Fruit fly (Drosophila melanogaster) S2 (cell line): ENCODE measurements around the gene CG32163.

Experiments used
- CG8478 ChIP-seq: fragments of >200 bp; optimal IDR thresholded peaks from 2 replicates; lab custom pipeline; 2018
- CTCF ChIP-seq, 2 experiments: fragments of >200 bp; optimal IDR thresholded peaks; 2 replicates each; lab custom pipeline; 2018

dm6 chr3L:16631844-16632537 is 45.0 kb downstream of the CG32163 start:
- TF ChIP-seq CG8478, result no peak
- TF ChIP-seq CTCF (optimal IDR thresholded peaks at IDR 0.05; lab: Kevin White, UChicago), result peak; percentile 70 to 73
